Worm (Caenorhabditis elegans) whole organism, late embryonic: Measurements from ENCODE around the gene srx-62.

Experiments used
- F13H6.1 ChIP-seq: sonication (generic microtip); optimal IDR thresholded peaks from 2 replicates; lab custom pipeline; 2016; ENCODE audit warnings: missing genetic modification characterization, missing compliant biosample characterization
- T23F11.4 ChIP-seq: fragments of 200-800 bp; sonication (Bioruptor generic); optimal IDR thresholded peaks from 2 replicates; lab custom pipeline; 2018; ENCODE audit warnings: mild to moderate bottlenecking, missing genetic modification characterization, missing compliant biosample characterization
- Y22D7AL.16 ChIP-seq: sonication (generic microtip); optimal IDR thresholded peaks from 2 replicates; lab custom pipeline; 2016; ENCODE audit warnings: missing genetic modification characterization, missing compliant biosample characterization
- ahr-1 ChIP-seq: sonication (generic microtip); optimal IDR thresholded peaks from 2 replicates; lab custom pipeline; 2016; ENCODE audit warnings: missing genetic modification characterization, missing compliant biosample characterization
- ceh-19 ChIP-seq: fragments of 200-800 bp; sonication (Bioruptor generic); optimal IDR thresholded peaks from 2 replicates; lab custom pipeline; 2018; ENCODE audit warnings: mild to moderate bottlenecking, missing genetic modification characterization, missing compliant biosample characterization
- ceh-2 ChIP-seq: sonication (generic microtip); optimal IDR thresholded peaks from 2 replicates; lab custom pipeline; 2016; ENCODE audit warnings: missing genotype, missing genetic modification characterization, missing compliant biosample characterization
- ceh-22 ChIP-seq: sonication (generic microtip); optimal IDR thresholded peaks from 2 replicates; lab custom pipeline; 2017; ENCODE audit warnings: missing biosample characterization, missing genetic modification characterization
- ceh-30 ChIP-seq: fragments of 150-350 bp; optimal IDR thresholded peaks from 2 replicates; lab custom pipeline; 2014; ENCODE audit warnings: missing biosample characterization, missing genetic modification characterization
- ceh-31 ChIP-seq: sonication (generic microtip); optimal IDR thresholded peaks from 2 replicates; lab custom pipeline; 2016; ENCODE audit warnings: missing genetic modification characterization, missing compliant biosample characterization
- ceh-34 ChIP-seq: sonication (generic microtip); optimal IDR thresholded peaks from 2 replicates; lab custom pipeline; 2016; ENCODE audit warnings: mild to moderate bottlenecking, missing genetic modification characterization, missing compliant biosample characterization
- ceh-45 ChIP-seq: fragments of 200-800 bp; sonication (Bioruptor generic); IDR thresholded peaks from 2 replicates; pipeline ENCODE4 v1.3.6; 2022; ENCODE audit warnings: missing genetic modification reagents, missing genetic modification characterization, missing compliant biosample characterization
- elt-2 ChIP-seq: sonication (generic microtip); optimal IDR thresholded peaks from 2 replicates; lab custom pipeline; 2016; ENCODE audit warnings: missing genetic modification reagents, missing genetic modification characterization, missing compliant biosample characterization
- ets-4 ChIP-seq: sonication (generic microtip); optimal IDR thresholded peaks from 2 replicates; lab custom pipeline; 2016; ENCODE audit warnings: missing genetic modification characterization, missing compliant biosample characterization
- fax-1 ChIP-seq: sonication (generic microtip); optimal IDR thresholded peaks from 2 replicates; lab custom pipeline; 2016; ENCODE audit warnings: missing genotype, missing genetic modification characterization, missing compliant biosample characterization
- fkh-6 ChIP-seq: sonication (generic microtip); optimal IDR thresholded peaks from 2 replicates; lab custom pipeline; 2016; ENCODE audit warnings: missing genetic modification characterization, missing compliant biosample characterization
- gmeb-2 ChIP-seq: sonication (generic microtip); optimal IDR thresholded peaks from 2 replicates; lab custom pipeline; 2016; ENCODE audit warnings: missing genetic modification characterization, inconsistent platforms, missing compliant biosample characterization
- hlh-13 ChIP-seq: fragments of 200-800 bp; sonication (Bioruptor generic); optimal IDR thresholded peaks from 2 replicates; lab custom pipeline; 2018; ENCODE audit warnings: mild to moderate bottlenecking, missing genetic modification characterization, missing compliant biosample characterization
- hlh-30 ChIP-seq: sonication (generic microtip); optimal IDR thresholded peaks from 2 replicates; lab custom pipeline; 2017; ENCODE audit warnings: antibody characterized with exemption, missing genetic modification characterization, missing compliant biosample characterization; ENCODE audit not compliant: insufficient read depth
- hlh-8 ChIP-seq: sonication (generic microtip); optimal IDR thresholded peaks from 2 replicates; lab custom pipeline; 2016; ENCODE audit warnings: missing genotype, missing genetic modification characterization, missing compliant biosample characterization
- lim-6 ChIP-seq: sonication (generic microtip); optimal IDR thresholded peaks from 2 replicates; lab custom pipeline; 2016; ENCODE audit warnings: missing genetic modification characterization, missing compliant biosample characterization
- madf-2 ChIP-seq: sonication (generic microtip); optimal IDR thresholded peaks from 2 replicates; lab custom pipeline; 2017; ENCODE audit warnings: missing genetic modification characterization, missing compliant biosample characterization
- mec-3 ChIP-seq: sonication (generic microtip); optimal IDR thresholded peaks from 2 replicates; lab custom pipeline; 2016; ENCODE audit warnings: borderline replicate concordance, missing genetic modification characterization, missing compliant biosample characterization
- nfya-1 ChIP-seq: sonication (generic microtip); optimal IDR thresholded peaks from 2 replicates; lab custom pipeline; 2017; ENCODE audit warnings: missing genetic modification characterization, mild to moderate bottlenecking, missing compliant biosample characterization, antibody characterized with exemption, moderate library complexity
- nhr-11 ChIP-seq: fragments of 150-350 bp; optimal IDR thresholded peaks from 2 replicates; lab custom pipeline; 2014; ENCODE audit warnings: missing biosample characterization, missing genetic modification characterization
- nhr-232 ChIP-seq: sonication (generic microtip); optimal IDR thresholded peaks from 2 replicates; lab custom pipeline; 2016; ENCODE audit warnings: missing genetic modification characterization, missing compliant biosample characterization
- pat-9 ChIP-seq: fragments of 200-800 bp; sonication (Bioruptor generic); optimal IDR thresholded peaks from 2 replicates; lab custom pipeline; 2018; ENCODE audit warnings: mild to moderate bottlenecking, missing genetic modification characterization, moderate library complexity, missing compliant biosample characterization
- pqm-1 ChIP-seq: sonication (generic microtip); optimal IDR thresholded peaks from 2 replicates; lab custom pipeline; 2016; ENCODE audit warnings: missing genetic modification characterization, missing compliant biosample characterization
- pros-1 ChIP-seq: fragments of 150-350 bp; optimal IDR thresholded peaks from 2 replicates; lab custom pipeline; 2014; ENCODE audit warnings: missing biosample characterization, missing genetic modification reagents, missing genetic modification characterization
- ref-2 ChIP-seq: sonication (generic microtip); optimal IDR thresholded peaks from 2 replicates; lab custom pipeline; 2016; ENCODE audit warnings: missing genetic modification characterization, missing compliant biosample characterization
- rnt-1 ChIP-seq: sonication (generic microtip); optimal IDR thresholded peaks from 2 replicates; lab custom pipeline; 2016; ENCODE audit warnings: missing genetic modification characterization, missing compliant biosample characterization
- sdc-2 ChIP-seq: sonication (generic microtip); optimal IDR thresholded peaks from 2 replicates; lab custom pipeline; 2016; ENCODE audit warnings: missing genotype, missing genetic modification characterization, missing compliant biosample characterization
- sox-2 ChIP-seq: fragments of 200-800 bp; sonication (Bioruptor generic); IDR thresholded peaks from 2 replicates; pipeline ENCODE4 v1.3.6; 2022; ENCODE audit warnings: missing genetic modification reagents, missing genetic modification characterization, missing compliant biosample characterization
- sox-4 ChIP-seq: sonication (generic microtip); optimal IDR thresholded peaks from 2 replicates; lab custom pipeline; 2017; ENCODE audit warnings: mild to moderate bottlenecking, missing genetic modification characterization, inconsistent platforms, missing compliant biosample characterization
- ttx-3 ChIP-seq: sonication (generic microtip); optimal IDR thresholded peaks from 2 replicates; lab custom pipeline; 2016; ENCODE audit warnings: missing genetic modification reagents, missing genetic modification characterization, missing compliant biosample characterization
- unc-3 ChIP-seq, 2 experiments: fragments of 200-800 bp in 1 of 2; sonication (Bioruptor generic) in 1 of 2; sonication (generic microtip) in 1 of 2; conservative IDR thresholded peaks in 1 of 2; optimal IDR thresholded peaks in 1 of 2; 2 replicates each; pipeline versions ENCODE4 v1.3.6 to Lab custom; 2016 to 2022; ENCODE audit warnings: missing compliant biosample characterization in 2 of 2, missing genetic modification characterization in 2 of 2, missing genetic modification reagents in 1 of 2
- unc-42 ChIP-seq: sonication (generic microtip); optimal IDR thresholded peaks from 2 replicates; lab custom pipeline; 2016; ENCODE audit warnings: missing genotype, missing genetic modification characterization, missing compliant biosample characterization
- unc-86 ChIP-seq: sonication (generic microtip); optimal IDR thresholded peaks from 2 replicates; lab custom pipeline; 2016; ENCODE audit warnings: missing genetic modification characterization, missing compliant biosample characterization
- ztf-16 ChIP-seq: sonication (generic microtip); optimal IDR thresholded peaks from 2 replicates; lab custom pipeline; 2017; ENCODE audit warnings: missing genetic modification characterization, missing compliant biosample characterization

Gene srx-62

DNA sequence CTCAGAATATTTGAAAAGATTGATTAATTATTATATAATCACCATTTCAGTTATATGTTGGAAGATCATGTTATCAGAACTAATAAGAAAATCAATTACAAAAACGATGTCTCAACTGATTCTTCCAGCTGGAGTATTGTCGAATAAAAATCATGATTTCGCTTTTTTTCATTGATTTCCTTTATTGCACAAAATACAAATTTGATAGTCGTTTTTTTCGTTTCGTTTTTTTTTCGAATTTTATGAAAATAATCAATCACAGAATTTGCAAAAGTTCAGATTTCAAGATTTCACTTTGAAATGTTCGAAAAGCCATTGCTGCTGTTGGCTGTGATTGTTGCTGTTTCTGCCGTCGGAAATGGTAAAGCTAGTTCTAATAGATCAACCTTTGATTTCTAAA is 40.1 kb upstream of the srx-62 start, which contains the start of gene C49G7.13:
Gene C49G7.13, plus strand, starts transcription at position 301 of the 400 bp plus-strand sequence.
- TF ChIP-seq nhr-232 (tag; lab: Kevin White, UChicago) (no peak), unc-42 (tag; lab: Kevin White, UChicago) (no peak), nfya-1 (no peak), hlh-30 (no peak), sdc-2 (tag; lab: Kevin White, UChicago) (no peak), ceh-2 (tag; lab: Kevin White, UChicago) (no peak), fkh-6 (tag; lab: Kevin White, UChicago) (no peak), ceh-19 (GFP tag; lab: Kevin White, UChicago) (no peak)
- TF ChIP-seq, all 69 proteins: peak for 0

DNA sequence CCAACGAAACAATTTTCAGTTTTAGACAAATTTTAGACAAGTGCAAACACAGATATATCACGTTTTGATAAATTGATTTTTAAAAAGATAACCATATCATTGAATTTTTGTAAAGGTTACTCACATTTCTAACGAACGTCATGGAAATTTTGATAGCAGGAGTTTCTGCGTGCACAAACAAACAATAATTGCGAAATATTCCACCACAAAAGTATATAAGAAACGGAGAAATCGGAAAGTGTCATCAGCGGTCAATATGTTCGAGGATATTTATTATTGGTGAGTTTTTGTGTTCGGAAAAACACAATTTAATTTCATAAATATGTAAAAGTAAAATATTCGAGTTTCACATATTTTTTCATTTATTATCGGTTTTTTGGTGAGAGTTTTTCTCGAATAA is 38.6 kb upstream of the srx-62 start, which contains the start of gene C49G7.7:
Gene C49G7.7, plus strand, starts transcription at position 174 of the 400 bp plus-strand sequence.
- no peak for TF ChIP-seq ceh-45
- TF ChIP-seq nhr-11 (tag; lab: Kevin White, UChicago): no peak
- TF ChIP-seq elt-2: no peak
- TF ChIP-seq ttx-3 (tag; lab: Kevin White, UChicago): no peak
- no peak for TF ChIP-seq ceh-30 (tag; lab: Kevin White, UChicago)
- TF ChIP-seq ceh-31: no peak
- no peak for TF ChIP-seq ahr-1 (tag; lab: Kevin White, UChicago)
- no peak for TF ChIP-seq T23F11.4 (GFP tag; lab: Kevin White, UChicago)
- no peak for TF ChIP-seq ceh-22 (tag; lab: Kevin White, UChicago)
- TF ChIP-seq pat-9 (tag; lab: Kevin White, UChicago): no peak
- TF ChIP-seq pqm-1 (tag; lab: Kevin White, UChicago): no peak
- TF ChIP-seq madf-2 (tag; lab: Kevin White, UChicago): no peak
- TF ChIP-seq, all 69 proteins: peak for 0

- TF ChIP-seq hlh-30 (no peak), pat-9 (tag; lab: Kevin White, UChicago) (no peak), ceh-2 (tag; lab: Kevin White, UChicago) (no peak), F13H6.1 (tag; lab: Kevin White, UChicago) (no peak), hlh-8 (tag; lab: Kevin White, UChicago) (no peak), rnt-1 (tag; lab: Kevin White, UChicago) (no peak)
Measured at ce11 chrV:4031319-4031718, 35.6 kb upstream of the srx-62 start, which contains the start of gene cyp-35A4. Gene cyp-35A4, plus strand, starts transcription at chrV:4031619.

ce11 chrV:4029627-4030026 is 33.9 kb upstream of the srx-62 start:
- TF ChIP-seq Y22D7AL.16 (tag; lab: Kevin White, UChicago): no peak
- no peak for TF ChIP-seq sox-4
- TF ChIP-seq ref-2 (tag; lab: Kevin White, UChicago): peak; percentile 60
- TF ChIP-seq nhr-11 (tag; lab: Kevin White, UChicago): no peak
- peak; percentile 49 for TF ChIP-seq nfya-1
- TF ChIP-seq ceh-34 (tag; lab: Kevin White, UChicago): no peak
- TF ChIP-seq F13H6.1 (tag; lab: Kevin White, UChicago): no peak
- TF ChIP-seq ttx-3 (tag; lab: Kevin White, UChicago): no peak
- TF ChIP-seq ceh-31: peak; percentile 31
- peak; percentile 3 for TF ChIP-seq unc-42 (tag; lab: Kevin White, UChicago)
- no peak for TF ChIP-seq ztf-16 (tag; lab: Kevin White, UChicago)

DNA sequence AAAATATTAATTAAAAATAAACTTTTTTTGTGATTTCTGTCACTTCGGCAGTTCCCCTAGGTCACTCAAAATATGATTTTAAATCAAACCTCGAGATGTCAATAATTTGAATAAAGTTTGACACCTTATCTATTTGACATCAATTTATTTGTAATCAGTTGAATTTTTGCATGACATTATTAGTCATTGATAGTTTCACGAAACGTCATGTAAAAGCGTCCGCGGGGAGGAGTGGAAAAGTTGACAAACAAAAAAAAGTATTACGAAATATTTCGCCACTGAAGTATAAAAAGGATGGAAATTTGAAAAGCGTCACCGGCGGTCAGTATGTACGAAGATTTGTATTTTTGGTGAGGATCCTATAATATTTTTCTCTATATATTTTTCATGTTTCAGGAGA is 29.0 kb upstream of the srx-62 start, which contains the start of gene K09D9.1:
Gene K09D9.1, plus strand, starts transcription at position 271 of the 400 bp plus-strand sequence.
- TF ChIP-seq mec-3 (tag; lab: Kevin White, UChicago): no peak
- TF ChIP-seq lim-6: no peak
- no peak for TF ChIP-seq ceh-2 (tag; lab: Kevin White, UChicago)
- no peak for TF ChIP-seq unc-3 (GFP tag; conservative IDR thresholded peaks at IDR 0.05; lab: Robert Waterston, UW)
- TF ChIP-seq unc-3 (tag; optimal IDR thresholded peaks at IDR 0.05; lab: Kevin White, UChicago): no peak
- TF ChIP-seq ets-4 (tag; lab: Kevin White, UChicago): no peak
- no peak for TF ChIP-seq gmeb-2 (tag; lab: Kevin White, UChicago)
- no peak for TF ChIP-seq pros-1 (tag; lab: Kevin White, UChicago)
- no peak for TF ChIP-seq ceh-45
- no peak for TF ChIP-seq hlh-13 (GFP tag; lab: Kevin White, UChicago)
- TF ChIP-seq madf-2 (tag; lab: Kevin White, UChicago): no peak
- no peak for TF ChIP-seq nhr-232 (tag; lab: Kevin White, UChicago)
- TF ChIP-seq ztf-16 (tag; lab: Kevin White, UChicago): no peak
- TF ChIP-seq pqm-1 (tag; lab: Kevin White, UChicago): no peak
- no peak for TF ChIP-seq fax-1
- no peak for TF ChIP-seq sox-2 (GFP tag; lab: Robert Waterston, UW)
- TF ChIP-seq sdc-2 (tag; lab: Kevin White, UChicago): no peak
- TF ChIP-seq fkh-6 (tag; lab: Kevin White, UChicago): no peak
- no peak for TF ChIP-seq unc-86 (tag; lab: Kevin White, UChicago)
